6 worm cellular contexts compared by ENCODE assay signal in the genomic region with DNA sequence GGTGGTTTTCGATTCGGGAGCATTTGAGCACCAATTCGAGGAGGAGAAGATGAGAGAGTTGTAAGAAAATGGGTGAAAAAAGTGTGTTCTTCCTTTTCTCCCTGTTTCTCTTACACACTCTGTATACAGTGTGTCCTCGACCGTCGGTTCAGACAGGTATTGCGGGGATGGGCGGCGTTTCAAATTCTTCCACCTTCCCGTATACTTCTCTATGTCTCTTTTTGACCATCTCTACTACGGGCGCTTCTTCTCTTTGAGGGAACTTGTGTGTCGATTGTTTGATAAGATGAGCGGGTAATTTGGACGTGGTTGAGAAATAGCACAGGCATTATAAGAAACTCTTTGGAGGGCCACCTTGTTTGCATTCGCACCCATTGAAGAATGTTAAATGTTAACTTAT.
TF ChIP-seq lines count a peak whose summit lies in the region.

No protein-coding gene starts in this region.

TF ChIP-seq in whole organism, L1 larva, 84 proteins besides CTCF, POLR2A, EP300 and RAD21 (continues in another document):
- TF ChIP-seq elt-2 (tag; optimal IDR thresholded peaks at IDR 0.05; lab: Kevin White, UChicago) (peak; percentile 29), lin-15B (tag; optimal IDR thresholded peaks at IDR 0.05; lab: Kevin White, UChicago) (peak; percentile 57), nhr-77 (tag; optimal IDR thresholded peaks at IDR 0.05; lab: Kevin White, UChicago) (peak; percentile 10), jun-1 (tag; optimal IDR thresholded peaks at IDR 0.05; lab: Kevin White, UChicago) (peak; percentile 15), grh-1 (GFP tag; IDR thresholded peaks at IDR 0.05; lab: Robert Waterston, UW) (no peak), unc-98 (GFP tag; IDR thresholded peaks at IDR 0.05; lab: Robert Waterston, UW) (no peak), lin-35 (GFP tag; optimal IDR thresholded peaks at IDR 0.05; lab: Kevin White, UChicago) (peak; percentile 44 to 50), efl-3 (GFP tag; optimal IDR thresholded peaks at IDR 0.05; lab: Kevin White, UChicago) (no peak), nhr-20 (tag; optimal IDR thresholded peaks at IDR 0.05; lab: Kevin White, UChicago) (peak; percentile 24), lsy-2 (tag; optimal IDR thresholded peaks at IDR 0.05; lab: Kevin White, UChicago) (peak in 1 of 2 experiments; percentile 35), ceh-82 (tag; optimal IDR thresholded peaks at IDR 0.05; lab: Kevin White, UChicago) (peak in 1 of 3 experiments; percentile 12), dpl-1 (GFP tag; optimal IDR thresholded peaks at IDR 0.05; lab: Kevin White, UChicago) (peak in 1 of 3 experiments; percentile 49), efl-1 (optimal IDR thresholded peaks at IDR 0.05; lab: Kevin White, UChicago) (no peak), efl-1 (GFP tag; optimal IDR thresholded peaks at IDR 0.05 in 1 of 2; lab: Kevin White, UChicago) (peak; percentile 48 to 94)

TF ChIP-seq in whole organism, L2 larva, 48 proteins besides CTCF, POLR2A, EP300 and RAD21:
- TF ChIP-seq sma-9 (GFP tag; optimal IDR thresholded peaks at IDR 0.05; lab: Kevin White, UChicago): peak; percentile 44
- no peak for TF ChIP-seq sma-9 (tag; optimal IDR thresholded peaks at IDR 0.05; lab: Kevin White, UChicago)
- TF ChIP-seq fos-1 (tag; optimal IDR thresholded peaks at IDR 0.05; lab: Kevin White, UChicago): peak; percentile 77
- TF ChIP-seq crh-2 (tag; optimal IDR thresholded peaks at IDR 0.05; lab: Kevin White, UChicago): peak; percentile 36
- TF ChIP-seq nhr-21 (tag; optimal IDR thresholded peaks at IDR 0.05; lab: Kevin White, UChicago): no peak
- peak; percentile 9 for TF ChIP-seq sma-3 (GFP tag; optimal IDR thresholded peaks at IDR 0.05; lab: Kevin White, UChicago)
- peak; percentile 53 for TF ChIP-seq F13H6.1 (tag; optimal IDR thresholded peaks at IDR 0.05; lab: Kevin White, UChicago)
- TF ChIP-seq gmeb-1 (tag; optimal IDR thresholded peaks at IDR 0.05; lab: Kevin White, UChicago): peak; percentile 29
- peak in 1 of 2 experiments; percentile 23 for TF ChIP-seq lsy-2 (tag; optimal IDR thresholded peaks at IDR 0.05; lab: Kevin White, UChicago)
- TF ChIP-seq zag-1 (tag; optimal IDR thresholded peaks at IDR 0.05; lab: Kevin White, UChicago): no peak

TF ChIP-seq in whole organism, L3 larva, 47 proteins besides CTCF, POLR2A, EP300 and RAD21 (continues in another document):
- TF ChIP-seq elt-3 (tag; optimal IDR thresholded peaks at IDR 0.05; lab: Kevin White, UChicago): no peak
- TF ChIP-seq nhr-28 (tag; optimal IDR thresholded peaks at IDR 0.05; lab: Kevin White, UChicago): no peak
- TF ChIP-seq ZK546.5 (tag; optimal IDR thresholded peaks at IDR 0.05; lab: Kevin White, UChicago): no peak
- no peak for TF ChIP-seq unc-62 (GFP tag; optimal IDR thresholded peaks at IDR 0.05; lab: Kevin White, UChicago)
- no peak for TF ChIP-seq ztf-11 (tag; optimal IDR thresholded peaks at IDR 0.05; lab: Kevin White, UChicago)
- TF ChIP-seq elt-1 (tag; optimal IDR thresholded peaks at IDR 0.05; lab: Kevin White, UChicago): no peak
- TF ChIP-seq fkh-10 (GFP tag; optimal IDR thresholded peaks at IDR 0.05; lab: Kevin White, UChicago): no peak
- TF ChIP-seq aly-2 (tag; optimal IDR thresholded peaks at IDR 0.05; lab: Kevin White, UChicago): no peak
- TF ChIP-seq elt-2 (tag; optimal IDR thresholded peaks at IDR 0.05; lab: Kevin White, UChicago): peak; percentile 66
- no peak for TF ChIP-seq nhr-67 (tag; optimal IDR thresholded peaks at IDR 0.05; lab: Kevin White, UChicago)
- no peak for TF ChIP-seq lsy-12 (tag; optimal IDR thresholded peaks at IDR 0.05; lab: Kevin White, UChicago)
- TF ChIP-seq pha-4 (tag; optimal IDR thresholded peaks at IDR 0.05; lab: Kevin White, UChicago): peak; percentile 79
- TF ChIP-seq fkh-2 (tag; optimal IDR thresholded peaks at IDR 0.05; lab: Kevin White, UChicago): no peak
- TF ChIP-seq R02D3.7 (tag; optimal IDR thresholded peaks at IDR 0.05; lab: Kevin White, UChicago): no peak
- no peak for TF ChIP-seq mdl-1 (tag; optimal IDR thresholded peaks at IDR 0.05; lab: Kevin White, UChicago)
- TF ChIP-seq nhr-76 (tag; optimal IDR thresholded peaks at IDR 0.05; lab: Kevin White, UChicago): no peak
- no peak for TF ChIP-seq mml-1 (tag; optimal IDR thresholded peaks at IDR 0.05; lab: Kevin White, UChicago)

TF ChIP-seq in whole organism, L4 larva, 104 proteins besides CTCF, POLR2A, EP300 and RAD21 (continues in another document):
- no peak for TF ChIP-seq nhr-102 (tag; optimal IDR thresholded peaks at IDR 0.05; lab: Kevin White, UChicago)
- peak in 1 of 2 experiments; percentile 37 for TF ChIP-seq lsy-2 (tag; optimal IDR thresholded peaks at IDR 0.05; lab: Kevin White, UChicago)
- TF ChIP-seq pha-4 (GFP tag; IDR thresholded peaks at IDR 0.05; lab: Robert Waterston, UW): no peak
- TF ChIP-seq pha-4 (tag; optimal IDR thresholded peaks at IDR 0.05; lab: Kevin White, UChicago): peak; percentile 13
- no peak for TF ChIP-seq ceh-62 (tag; optimal IDR thresholded peaks at IDR 0.05; lab: Kevin White, UChicago)
- TF ChIP-seq pqm-1 (tag; optimal IDR thresholded peaks at IDR 0.05; lab: Kevin White, UChicago): peak; percentile 77
- TF ChIP-seq unc-39 (tag; optimal IDR thresholded peaks at IDR 0.05; lab: Kevin White, UChicago): no peak
- TF ChIP-seq dmd-6 (GFP tag; IDR thresholded peaks at IDR 0.05; lab: Robert Waterston, UW): peak; percentile 41; the same call in 1 of the 2 replicates
- no peak for TF ChIP-seq skn-1 (tag; optimal IDR thresholded peaks at IDR 0.05; lab: Kevin White, UChicago)
- no peak for TF ChIP-seq php-3 (GFP tag; IDR thresholded peaks at IDR 0.05; lab: Robert Waterston, UW)
- no peak for TF ChIP-seq ces-1 (GFP tag; optimal IDR thresholded peaks at IDR 0.05; lab: Kevin White, UChicago)
- no peak for TF ChIP-seq hif-1 (tag; optimal IDR thresholded peaks at IDR 0.05; lab: Kevin White, UChicago)
- peak; percentile 91 for TF ChIP-seq nhr-28 (tag; optimal IDR thresholded peaks at IDR 0.05; lab: Kevin White, UChicago)
- peak; percentile 78 for TF ChIP-seq nhr-77 (tag; optimal IDR thresholded peaks at IDR 0.05; lab: Kevin White, UChicago)
- peak; percentile 44 for TF ChIP-seq nhr-6 (tag; optimal IDR thresholded peaks at IDR 0.05; lab: Kevin White, UChicago)
- TF ChIP-seq daf-19 (GFP tag; conservative IDR thresholded peaks at IDR 0.05; lab: Robert Waterston, UW): no peak
- no peak for TF ChIP-seq duxl-1 (tag; optimal IDR thresholded peaks at IDR 0.05; lab: Kevin White, UChicago; ENCODE audit: poor library complexity)

TF ChIP-seq in whole organism, early embryonic, 17 proteins besides CTCF, POLR2A, EP300 and RAD21:
- TF ChIP-seq hnd-1 (tag; optimal IDR thresholded peaks at IDR 0.05; lab: Kevin White, UChicago) (no peak), hmg-4 (GFP tag; optimal IDR thresholded peaks at IDR 0.05; lab: Kevin White, UChicago) (peak; percentile 18), ets-7 (tag; optimal IDR thresholded peaks at IDR 0.05; lab: Kevin White, UChicago) (no peak)

TF ChIP-seq in whole organism, young adult, 124 proteins besides CTCF, POLR2A, EP300 and RAD21:
- TF ChIP-seq dpl-1 (GFP tag; optimal IDR thresholded peaks at IDR 0.05; lab: Kevin White, UChicago) (no peak), die-1 (tag; optimal IDR thresholded peaks at IDR 0.05; lab: Kevin White, UChicago) (no peak), mcd-1 (GFP tag; IDR thresholded peaks at IDR 0.05; lab: Robert Waterston, UW) (no peak), cebp-1 (GFP tag; IDR thresholded peaks at IDR 0.05; lab: Robert Waterston, UW) (no peak), cebp-1 (tag; optimal IDR thresholded peaks at IDR 0.05; lab: Kevin White, UChicago) (peak; percentile 48), dox-1 (GFP tag; IDR thresholded peaks at IDR 0.05; lab: Robert Waterston, UW) (peak; percentile 74), mxl-1 (tag; optimal IDR thresholded peaks at IDR 0.05; lab: Kevin White, UChicago) (no peak), ekl-4 (GFP tag; IDR thresholded peaks at IDR 0.05; lab: Robert Waterston, UW) (no peak), C17E4.6 (GFP tag; IDR thresholded peaks at IDR 0.05; lab: Robert Waterston, UW) (no peak), nhr-80 (tag; optimal IDR thresholded peaks at IDR 0.05; lab: Kevin White, UChicago) (peak; percentile 91), nfya-2 (GFP tag; IDR thresholded peaks at IDR 0.05; lab: Robert Waterston, UW) (no peak), ceh-91 (GFP tag; IDR thresholded peaks at IDR 0.05; lab: Robert Waterston, UW) (no peak), K11D2.4 (GFP tag; IDR thresholded peaks at IDR 0.05; lab: Robert Waterston, UW) (no peak), attf-5 (GFP tag; optimal IDR thresholded peaks at IDR 0.05; lab: Kevin White, UChicago) (peak; percentile 12), hmg-1.2 (GFP tag; IDR thresholded peaks at IDR 0.05; lab: Robert Waterston, UW) (peak; percentile 24; the same call in 1 of the 2 replicates), let-607 (tag; optimal IDR thresholded peaks at IDR 0.05; lab: Kevin White, UChicago) (no peak), ztf-3 (GFP tag; optimal IDR thresholded peaks at IDR 0.05; lab: Kevin White, UChicago) (no peak), sdz-38 (tag; optimal IDR thresholded peaks at IDR 0.05; lab: Kevin White, UChicago) (no peak)
